Fruit fly (Drosophila melanogaster) whole organism, embryonic: ENCODE measurements around the gene RhoGDI.
A peak's percentile ranks its signal among the peaks of the same experiment; 100 is the strongest.

ENCODE experiments used
- Atf-2 ChIP-seq: fragments of 200-800 bp; sonication (Bioruptor generic); optimal IDR thresholded peaks from 2 replicates; lab custom pipeline; 2016; ENCODE audit warnings: missing biosample characterization, missing genetic modification characterization
- Bteb2 ChIP-seq: fragments of 200-800 bp; sonication (Bioruptor generic); optimal IDR thresholded peaks from 2 replicates; lab custom pipeline; 2016; ENCODE audit warnings: missing biosample characterization, missing genetic modification characterization
- CG10274 ChIP-seq: fragments of 200-800 bp; sonication (Bioruptor generic); optimal IDR thresholded peaks from 3 replicates; lab custom pipeline; 2017; ENCODE audit warnings: missing biosample characterization, mild to moderate bottlenecking, missing genetic modification characterization
- CG10565 ChIP-seq: fragments of 200-800 bp; sonication (Bioruptor generic); optimal IDR thresholded peaks from 3 replicates; lab custom pipeline; 2016; ENCODE audit warnings: missing biosample characterization, mild to moderate bottlenecking, missing genetic modification characterization
- CG11560 ChIP-seq: fragments of 200-800 bp; sonication (Bioruptor generic); IDR thresholded peaks from 3 replicates; pipeline ENCODE4 v1.3.6; 2022; ENCODE audit warnings: missing biosample characterization, missing genetic modification characterization
- CG11696 ChIP-seq: fragments of 200-800 bp; sonication (Bioruptor generic); IDR thresholded peaks from 2 replicates; pipeline ENCODE4 v1.3.6; 2022; ENCODE audit warnings: missing biosample characterization, missing genetic modification characterization
- CG12219 ChIP-seq: fragments of 200-800 bp; sonication (Bioruptor generic); optimal IDR thresholded peaks from 3 replicates; lab custom pipeline; 2018; ENCODE audit warnings: missing biosample characterization, mild to moderate bottlenecking, missing genetic modification characterization
- CG14014 ChIP-seq: fragments of 200-800 bp; sonication (Bioruptor generic); IDR thresholded peaks from 2 replicates; pipeline ENCODE4 v1.3.6; 2022; ENCODE audit warnings: missing biosample characterization, missing genetic modification characterization
- CG1647 ChIP-seq: fragments of 200-800 bp; sonication (Bioruptor generic); optimal IDR thresholded peaks from 3 replicates; lab custom pipeline; 2016; ENCODE audit warnings: missing biosample characterization, missing genetic modification characterization
- CG17361 ChIP-seq: fragments of 200-800 bp; sonication (Bioruptor generic); IDR thresholded peaks from 3 replicates; pipeline ENCODE4 v1.3.6; 2022; ENCODE audit warnings: missing biosample characterization, missing genetic modification characterization
- CG17385 ChIP-seq: fragments of 200-800 bp; sonication (Bioruptor generic); optimal IDR thresholded peaks from 3 replicates; lab custom pipeline; 2018; ENCODE audit warnings: missing biosample characterization, mild to moderate bottlenecking, missing genetic modification characterization
- CG18619 ChIP-seq: fragments of 200-800 bp; sonication (Bioruptor generic); optimal IDR thresholded peaks from 3 replicates; lab custom pipeline; 2017; ENCODE audit warnings: missing biosample characterization, mild to moderate bottlenecking, missing genetic modification characterization
- CG31365 ChIP-seq: fragments of 200-800 bp; sonication (Bioruptor generic); optimal IDR thresholded peaks from 2 replicates; lab custom pipeline; 2018; ENCODE audit warnings: missing biosample characterization, mild to moderate bottlenecking, missing genetic modification characterization
- CG34376 ChIP-seq: fragments of 200-800 bp; sonication (Bioruptor generic); optimal IDR thresholded peaks from 2 replicates; lab custom pipeline; 2018; ENCODE audit warnings: missing biosample characterization, mild to moderate bottlenecking, missing genetic modification characterization
- CG4617 ChIP-seq: fragments of 200-800 bp; sonication (Bioruptor generic); optimal IDR thresholded peaks from 3 replicates; lab custom pipeline; 2016; ENCODE audit warnings: missing biosample characterization, missing genetic modification characterization, borderline replicate concordance
- CG7745 ChIP-seq: fragments of 200-800 bp; sonication (Bioruptor generic); optimal IDR thresholded peaks from 2 replicates; lab custom pipeline; 2018; ENCODE audit warnings: missing biosample characterization, mild to moderate bottlenecking, missing genetic modification characterization, moderate library complexity
- CG8359 ChIP-seq: fragments of 200-800 bp; sonication (Bioruptor generic); optimal IDR thresholded peaks from 2 replicates; lab custom pipeline; 2017; ENCODE audit warnings: missing biosample characterization, mild to moderate bottlenecking, missing genetic modification characterization, borderline replicate concordance
- CG9817 ChIP-seq: fragments of 200-800 bp; sonication (Bioruptor generic); optimal IDR thresholded peaks from 2 replicates; lab custom pipeline; 2018; ENCODE audit warnings: missing biosample characterization, mild to moderate bottlenecking, missing genetic modification characterization, moderate library complexity
- D19A ChIP-seq: fragments of 200-800 bp; optimal IDR thresholded peaks from 3 replicates; lab custom pipeline; 2019; ENCODE audit warnings: missing biosample characterization, mild to moderate bottlenecking, missing genetic modification characterization, moderate library complexity
- Dfd ChIP-seq, 2 experiments: fragments of >200 bp; optimal IDR thresholded peaks; 2 replicates each; lab custom pipeline; 2017; ENCODE audit warnings: missing biosample characterization in 2 of 2, missing genetic modification characterization in 2 of 2
- Doc3 ChIP-seq: fragments of 200-800 bp; sonication (Bioruptor generic); IDR thresholded peaks from 3 replicates; pipeline ENCODE4 v1.3.6; 2022; ENCODE audit warnings: missing biosample characterization, missing genetic modification characterization; ENCODE audit not compliant: partially characterized antibody
- Dp ChIP-seq: fragments of 200-800 bp; sonication (Bioruptor generic); optimal IDR thresholded peaks from 2 replicates; lab custom pipeline; 2018; ENCODE audit warnings: missing biosample characterization, mild to moderate bottlenecking, missing genetic modification characterization, moderate library complexity
- Gsc ChIP-seq: fragments of 200-800 bp; sonication (Bioruptor generic); IDR thresholded peaks from 2 replicates; pipeline ENCODE4 v1.3.6; 2022; ENCODE audit warnings: missing biosample characterization, missing genetic modification characterization
- HHEX ChIP-seq: fragments of 200-800 bp; sonication (Bioruptor generic); optimal IDR thresholded peaks from 3 replicates; lab custom pipeline; 2017; ENCODE audit warnings: missing biosample characterization, mild to moderate bottlenecking, missing genetic modification characterization, missing genetic modification reagents
- HLH54F ChIP-seq: fragments of 200-800 bp; sonication (Bioruptor generic); optimal IDR thresholded peaks from 3 replicates; lab custom pipeline; 2016; ENCODE audit warnings: missing biosample characterization, missing genetic modification characterization
- MESR4 ChIP-seq: fragments of 200-800 bp; sonication (Bioruptor generic); optimal IDR thresholded peaks from 2 replicates; lab custom pipeline; 2018; ENCODE audit warnings: missing biosample characterization, mild to moderate bottlenecking, missing genetic modification characterization, moderate library complexity
- Myb ChIP-seq: fragments of 200-800 bp; sonication (Bioruptor generic); optimal IDR thresholded peaks from 2 replicates; lab custom pipeline; 2016; ENCODE audit warnings: missing biosample characterization, missing genetic modification characterization
- NK7.1 ChIP-seq: fragments of 200-800 bp; sonication (Bioruptor generic); optimal IDR thresholded peaks from 3 replicates; lab custom pipeline; 2016; ENCODE audit warnings: missing biosample characterization, missing genetic modification characterization
- Nf-YB ChIP-seq: fragments of 200-800 bp; sonication (Bioruptor generic); optimal IDR thresholded peaks from 3 replicates; lab custom pipeline; 2019; ENCODE audit warnings: missing biosample characterization, mild to moderate bottlenecking, missing genetic modification characterization, moderate library complexity
- Nf-YC ChIP-seq: fragments of 200-800 bp; optimal IDR thresholded peaks from 3 replicates; lab custom pipeline; 2019; ENCODE audit warnings: missing biosample characterization, mild to moderate bottlenecking, missing genetic modification characterization, moderate library complexity
- Side ChIP-seq: fragments of 200-800 bp; sonication (Bioruptor generic); optimal IDR thresholded peaks from 2 replicates; lab custom pipeline; 2016; ENCODE audit warnings: missing biosample characterization, missing genetic modification characterization
- ab ChIP-seq: fragments of 200-800 bp; sonication (Bioruptor generic); optimal IDR thresholded peaks from 2 replicates; lab custom pipeline; 2016; ENCODE audit warnings: missing biosample characterization, missing genetic modification characterization
- ap ChIP-seq: fragments of 200-800 bp; sonication (Bioruptor generic); IDR thresholded peaks from 2 replicates; pipeline ENCODE4 v1.3.6; 2022; ENCODE audit warnings: missing biosample characterization, missing genetic modification characterization
- ara ChIP-seq: fragments of 200-800 bp; sonication (Bioruptor generic); IDR thresholded peaks from 2 replicates; pipeline ENCODE4 v1.3.6; 2022; ENCODE audit warnings: missing biosample characterization, missing genetic modification characterization
- ash1 ChIP-seq: fragments of 200-800 bp; sonication (Bioruptor generic); optimal IDR thresholded peaks from 2 replicates; lab custom pipeline; 2018; ENCODE audit warnings: missing biosample characterization, mild to moderate bottlenecking, missing genetic modification characterization
- bab2 ChIP-seq: fragments of 200-800 bp; sonication (Bioruptor generic); optimal IDR thresholded peaks from 2 replicates; lab custom pipeline; 2016; ENCODE audit warnings: missing biosample characterization, missing genetic modification characterization
- crc ChIP-seq: fragments of 200-800 bp; sonication (Bioruptor generic); optimal IDR thresholded peaks from 2 replicates; lab custom pipeline; 2016; ENCODE audit warnings: missing biosample characterization, missing genetic modification characterization
- dati ChIP-seq: fragments of 200-800 bp; sonication (Bioruptor generic); IDR thresholded peaks from 2 replicates; pipeline ENCODE4 v1.3.6; 2022; ENCODE audit warnings: missing biosample characterization, missing genetic modification characterization
- fru ChIP-seq: fragments of >200 bp; optimal IDR thresholded peaks from 2 replicates; lab custom pipeline; 2017
- gfzf ChIP-seq: fragments of 200-800 bp; sonication (Bioruptor generic); optimal IDR thresholded peaks from 2 replicates; lab custom pipeline; 2016; ENCODE audit warnings: missing biosample characterization, mild to moderate bottlenecking, missing genetic modification characterization, moderate library complexity
- her ChIP-seq: fragments of 200-800 bp; sonication (Bioruptor generic); optimal IDR thresholded peaks from 2 replicates; lab custom pipeline; 2016; ENCODE audit warnings: missing biosample characterization, missing genetic modification characterization
- hth ChIP-seq: fragments of >200 bp; optimal IDR thresholded peaks from 2 replicates; lab custom pipeline; 2017; ENCODE audit warnings: inconsistent platforms
- kah ChIP-seq: fragments of 200-800 bp; sonication (Bioruptor generic); optimal IDR thresholded peaks from 2 replicates; lab custom pipeline; 2018; ENCODE audit warnings: missing biosample characterization, mild to moderate bottlenecking, missing genetic modification characterization
- kay ChIP-seq: fragments of 200-800 bp; sonication (Bioruptor generic); optimal IDR thresholded peaks from 2 replicates; lab custom pipeline; 2016; ENCODE audit warnings: missing biosample characterization, missing genetic modification characterization
- knrl ChIP-seq: fragments of 200-800 bp; sonication (Bioruptor generic); IDR thresholded peaks from 3 replicates; pipeline ENCODE4 v1.3.6; 2022; ENCODE audit warnings: missing biosample characterization, missing genetic modification characterization; ENCODE audit not compliant: partially characterized antibody
- lilli ChIP-seq: fragments of 200-800 bp; sonication (Bioruptor generic); optimal IDR thresholded peaks from 3 replicates; lab custom pipeline; 2016; ENCODE audit warnings: missing biosample characterization, missing genetic modification characterization
- oc ChIP-seq: fragments of 200-800 bp; sonication (Bioruptor generic); optimal IDR thresholded peaks from 2 replicates; lab custom pipeline; 2018; ENCODE audit warnings: missing biosample characterization, mild to moderate bottlenecking, missing genetic modification characterization, moderate library complexity
- pho ChIP-seq: fragments of 200-800 bp; sonication (Bioruptor generic); optimal IDR thresholded peaks from 2 replicates; lab custom pipeline; 2016; ENCODE audit warnings: missing biosample characterization, missing genetic modification characterization
- rib ChIP-seq: fragments of 200-800 bp; sonication (Bioruptor generic); IDR thresholded peaks from 2 replicates; pipeline ENCODE4 v1.3.6; 2022; ENCODE audit warnings: missing biosample characterization, missing genetic modification characterization
- run ChIP-seq: fragments of 200-800 bp; sonication (Bioruptor generic); optimal IDR thresholded peaks from 3 replicates; lab custom pipeline; 2018; ENCODE audit warnings: missing biosample characterization, mild to moderate bottlenecking, missing genetic modification characterization
- sd ChIP-seq: fragments of 200-800 bp; sonication (Bioruptor generic); optimal IDR thresholded peaks from 3 replicates; lab custom pipeline; 2018; ENCODE audit warnings: missing biosample characterization, mild to moderate bottlenecking, missing genetic modification characterization, moderate library complexity
- sens ChIP-seq: fragments of 200-800 bp; sonication (Bioruptor generic); peaks from one replicate; lab custom pipeline; 2016; ENCODE audit warnings: missing biosample characterization, missing genetic modification characterization
- usp ChIP-seq: fragments of >200 bp; optimal IDR thresholded peaks from 2 replicates; lab custom pipeline; 2017; ENCODE audit warnings: missing biosample characterization, missing genetic modification characterization

Gene RhoGDI

dm6 chr3L:19910054-19910414 is 18.5 kb upstream of the RhoGDI start, which contains the start of the genes Mi-2 and Prp3 (continued):
- TF ChIP-seq crc (GFP tag; lab: Kevin White, UChicago), result no peak
- TF ChIP-seq ab (GFP tag; lab: Kevin White, UChicago), result no peak
- TF ChIP-seq HLH54F, result no peak
- TF ChIP-seq oc (tag; lab: Kevin White, UChicago), result peak; percentile 1
- peak; percentile 80 for TF ChIP-seq D19A (tag; lab: Kevin White, UChicago)
- TF ChIP-seq hth, result no peak
- no peak for TF ChIP-seq bab2
- no peak for TF ChIP-seq CG18619
- TF ChIP-seq CG7745 (tag; lab: Kevin White, UChicago), result peak; percentile 57
- TF ChIP-seq dati, result no peak
- no peak for TF ChIP-seq NK7.1 (GFP tag; lab: Kevin White, UChicago)
- peak; percentile 15 for TF ChIP-seq Nf-YC (tag; lab: Kevin White, UChicago)
- no peak for TF ChIP-seq CG10274 (GFP tag; lab: Kevin White, UChicago)
- no peak for TF ChIP-seq CG11696 (GFP tag; lab: Robert Waterston, UW)
- TF ChIP-seq kay (GFP tag; lab: Kevin White, UChicago), result no peak
- TF ChIP-seq Dp (GFP tag; lab: Kevin White, UChicago), result peak; percentile 47
- TF ChIP-seq Dfd (GFP tag; optimal IDR thresholded peaks at IDR 0.05; lab: Kevin White, UChicago), result no peak
- TF ChIP-seq Myb (GFP tag; lab: Kevin White, UChicago), result peak; percentile 84
- no peak for TF ChIP-seq CG12219 (GFP tag; lab: Kevin White, UChicago)
- TF ChIP-seq CG10565 (GFP tag; lab: Kevin White, UChicago), result no peak
- TF ChIP-seq gfzf (GFP tag; lab: Kevin White, UChicago), result peak; percentile 73
- TF ChIP-seq CG17361 (GFP tag; lab: Robert Waterston, UW), result no peak
- TF ChIP-seq Nf-YB (GFP tag; lab: Kevin White, UChicago), result no peak
- TF ChIP-seq CG31365 (tag; lab: Kevin White, UChicago), result no peak
- no peak for TF ChIP-seq fru
- peak; percentile 81 for TF ChIP-seq MESR4 (GFP tag; lab: Kevin White, UChicago)
- TF ChIP-seq ara, result no peak
- peak; percentile 29 for TF ChIP-seq Bteb2
- TF ChIP-seq CG1647 (GFP tag; lab: Kevin White, UChicago), result peak; percentile 3
- TF ChIP-seq ash1 (GFP tag; lab: Kevin White, UChicago), result no peak
- TF ChIP-seq CG34376 (GFP tag; lab: Kevin White, UChicago), result peak; percentile 51
- no peak for TF ChIP-seq CG14014 (GFP tag; lab: Robert Waterston, UW)
- no peak for TF ChIP-seq run (tag; lab: Kevin White, UChicago)
- no peak for TF ChIP-seq pho (GFP tag; lab: Kevin White, UChicago)
- TF ChIP-seq usp, result no peak
- TF ChIP-seq CG11560 (tag; lab: Robert Waterston, UW), result no peak
- peak; percentile 6 for TF ChIP-seq lilli (GFP tag; lab: Kevin White, UChicago)
- TF ChIP-seq CG4617, result peak; percentile 95
- no peak for TF ChIP-seq rib (GFP tag; lab: Robert Waterston, UW)
- TF ChIP-seq sd (tag; lab: Kevin White, UChicago), result no peak
- peak; percentile 19; the same call in 1 of the 3 replicates for TF ChIP-seq knrl (GFP tag; lab: Robert Waterston, UW)
- peak; percentile 83 for TF ChIP-seq sens (GFP tag; lab: Kevin White, UChicago)
- no peak for TF ChIP-seq Side (GFP tag; lab: Kevin White, UChicago)
- no peak for TF ChIP-seq Atf-2
- TF ChIP-seq Doc3, result no peak
- TF ChIP-seq her (GFP tag; lab: Kevin White, UChicago), result peak; percentile 47
- TF ChIP-seq CG17385 (GFP tag; lab: Kevin White, UChicago), result no peak
- TF ChIP-seq kah (GFP tag; lab: Kevin White, UChicago), result peak; percentile 20
- TF ChIP-seq Gsc, result no peak
- TF ChIP-seq CG8359 (GFP tag; lab: Kevin White, UChicago), result no peak
- no peak for TF ChIP-seq ap (GFP tag; lab: Robert Waterston, UW)
- TF ChIP-seq HHEX (GFP tag; lab: Kevin White, UChicago), result no peak
- TF ChIP-seq CG9817 (tag; lab: Kevin White, UChicago), result no peak
